Worm (Caenorhabditis elegans): ENCODE data around the gene sra-2.

- TF ChIP-seq ceh-13 (GFP tag; optimal IDR thresholded peaks at IDR 0.05) (no peak), tbx-37 (GFP tag; conservative IDR thresholded peaks at IDR 0.05) (no peak), ama-1 (optimal IDR thresholded peaks at IDR 0.05) (no peak), aly-1 (tag; optimal IDR thresholded peaks at IDR 0.05) (no peak)
These were observed 14.2 kb downstream of the sra-2 start, which contains the start of gene sra-4 for ce11 chrII:9542785-9543184.
